Fruit fly (Drosophila melanogaster): ENCODE results near the gene hb.

DNA sequence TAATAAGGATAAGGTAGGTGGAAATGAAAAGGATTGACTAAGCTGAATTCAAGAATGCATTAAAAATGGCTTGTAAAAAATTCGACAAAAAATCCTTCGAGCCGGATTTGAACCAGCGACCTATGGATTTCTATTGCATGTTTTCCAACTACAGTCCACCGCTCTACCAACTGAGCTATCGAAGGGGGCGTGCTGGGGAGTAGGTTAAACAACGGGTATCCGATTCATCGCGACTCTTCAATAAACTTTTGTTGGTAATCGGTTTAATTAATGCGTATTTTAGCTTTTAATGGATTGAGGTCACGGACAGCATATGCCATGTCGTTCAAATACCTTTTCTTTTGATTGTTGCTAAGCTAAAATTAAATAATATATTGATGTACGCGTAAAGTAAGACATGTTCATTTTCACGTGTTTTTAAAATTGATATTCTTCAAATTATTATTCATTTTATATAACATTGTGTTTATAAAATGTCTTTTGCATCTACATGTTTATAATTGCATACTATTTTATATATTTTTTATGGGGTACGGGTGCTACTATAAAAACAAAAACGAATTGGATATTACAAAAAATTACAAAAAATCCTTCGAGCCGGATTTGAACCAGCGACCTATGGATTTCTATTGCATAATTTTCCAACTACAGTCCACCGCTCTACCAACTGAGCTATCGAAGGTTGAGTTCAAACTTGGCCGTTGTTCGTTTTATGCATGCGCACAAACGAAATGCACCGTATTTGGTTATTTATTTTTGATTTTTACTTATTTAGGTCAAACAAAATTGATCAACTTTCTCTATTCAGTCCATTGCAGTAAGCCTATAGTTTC, 29.4 kb downstream of the hb start:
- TF ChIP-seq onecut (GFP tag; IDR thresholded peaks at IDR 0.05) (no peak), dpn (GFP tag; optimal IDR thresholded peaks at IDR 0.05) (no peak), CG10959 (GFP tag; IDR thresholded peaks at IDR 0.05) (no peak), sim (GFP tag; IDR thresholded peaks at IDR 0.05) (no peak), CG8478 (optimal IDR thresholded peaks at IDR 0.05) (no peak), CG13624 (GFP tag; optimal IDR thresholded peaks at IDR 0.05) (no peak), CG15601 (tag; optimal IDR thresholded peaks at IDR 0.05) (no peak), usp (GFP tag; optimal IDR thresholded peaks at IDR 0.05) (no peak)

All from whole organism, embryonic.